Fruit fly (Drosophila melanogaster): Measurements from ENCODE around the gene Kap-alpha3.

Kap-alpha3 gene

dm6 chr3R:9581089-9581520, 3.6 kb upstream of the Kap-alpha3 start, which contains the start of gene CG8301 (continued):
- TF ChIP-seq chm (GFP tag; IDR thresholded peaks at IDR 0.05) (peak; percentile 52; the same call in 1 of the 2 replicates), CG10654 (GFP tag; optimal IDR thresholded peaks at IDR 0.05) (no peak), sqz (GFP tag; optimal IDR thresholded peaks at IDR 0.05) (no peak), Nf-YC (tag; optimal IDR thresholded peaks at IDR 0.05) (peak; percentile 24), CG11398 (GFP tag; optimal IDR thresholded peaks at IDR 0.05) (no peak), dysf (GFP tag; IDR thresholded peaks at IDR 0.05) (peak; percentile 16; the same call in 1 of the 3 replicates), Blimp-1 (GFP tag; optimal IDR thresholded peaks at IDR 0.05) (peak; percentile 7), ranshi (GFP tag; IDR thresholded peaks at IDR 0.05) (no peak), CG32767 (GFP tag; IDR thresholded peaks at IDR 0.05) (0 out of 2 replicates have a peak, but pooled peaks have one; percentile 23), Oli (tag; optimal IDR thresholded peaks at IDR 0.05) (peak; percentile 24), CG32532 (GFP tag; IDR thresholded peaks at IDR 0.05) (peak; percentile 60; the same call in 1 of the 2 replicates), Fer1 (GFP tag; optimal IDR thresholded peaks at IDR 0.05) (peak; percentile 72), Rfx (GFP tag; IDR thresholded peaks at IDR 0.05) (peak; percentile 35; the same call in 1 of the 2 replicates), pho (GFP tag; optimal IDR thresholded peaks at IDR 0.05) (peak; percentile 10), MBD-R2 (GFP tag; IDR thresholded peaks at IDR 0.05) (0 out of 2 replicates have a peak, but pooled peaks have one; percentile 31), CG18599 (GFP tag; optimal IDR thresholded peaks at IDR 0.05) (peak; percentile 41), CG7556 (GFP tag; optimal IDR thresholded peaks at IDR 0.05) (peak; percentile 34), row (GFP tag; IDR thresholded peaks at IDR 0.05) (peak; percentile 68), Myb (GFP tag; optimal IDR thresholded peaks at IDR 0.05) (peak; percentile 3), CG14441 (GFP tag; IDR thresholded peaks at IDR 0.05) (no peak), ci (GFP tag; IDR thresholded peaks at IDR 0.05) (0 out of 3 replicates have a peak, but pooled peaks have one; percentile 37), emc (GFP tag; optimal IDR thresholded peaks at IDR 0.05) (no peak), unpg (GFP tag; optimal IDR thresholded peaks at IDR 0.05) (peak; percentile 51), gsb-n (tag; optimal IDR thresholded peaks at IDR 0.05) (no peak), CG2712 (tag; optimal IDR thresholded peaks at IDR 0.05) (peak; percentile 43), hkb (optimal IDR thresholded peaks at IDR 0.05) (no peak), hkb (GFP tag; IDR thresholded peaks at IDR 0.05) (peak; percentile 70), ttk (GFP tag; IDR thresholded peaks at IDR 0.05) (0 out of 2 replicates have a peak, but pooled peaks have one; percentile 9), otp (GFP tag; IDR thresholded peaks at IDR 0.05) (no peak), MESR4 (GFP tag; optimal IDR thresholded peaks at IDR 0.05) (peak; percentile 4), CG30403 (GFP tag; optimal IDR thresholded peaks at IDR 0.05) (peak; percentile 39), CG8924 (tag; optimal IDR thresholded peaks at IDR 0.05) (peak; percentile 31), onecut (GFP tag; IDR thresholded peaks at IDR 0.05) (peak; percentile 18; the same call in 1 of the 2 replicates), PHDP (tag; optimal IDR thresholded peaks at IDR 0.05) (peak; percentile 52), sr (GFP tag; IDR thresholded peaks at IDR 0.05) (peak; percentile 86), Deaf1 (tag; optimal IDR thresholded peaks at IDR 0.05) (peak; percentile 77), Meics (GFP tag; optimal IDR thresholded peaks at IDR 0.05) (peak; percentile 20), Fer3 (tag; optimal IDR thresholded peaks at IDR 0.05) (peak; percentile 30)

DNA sequence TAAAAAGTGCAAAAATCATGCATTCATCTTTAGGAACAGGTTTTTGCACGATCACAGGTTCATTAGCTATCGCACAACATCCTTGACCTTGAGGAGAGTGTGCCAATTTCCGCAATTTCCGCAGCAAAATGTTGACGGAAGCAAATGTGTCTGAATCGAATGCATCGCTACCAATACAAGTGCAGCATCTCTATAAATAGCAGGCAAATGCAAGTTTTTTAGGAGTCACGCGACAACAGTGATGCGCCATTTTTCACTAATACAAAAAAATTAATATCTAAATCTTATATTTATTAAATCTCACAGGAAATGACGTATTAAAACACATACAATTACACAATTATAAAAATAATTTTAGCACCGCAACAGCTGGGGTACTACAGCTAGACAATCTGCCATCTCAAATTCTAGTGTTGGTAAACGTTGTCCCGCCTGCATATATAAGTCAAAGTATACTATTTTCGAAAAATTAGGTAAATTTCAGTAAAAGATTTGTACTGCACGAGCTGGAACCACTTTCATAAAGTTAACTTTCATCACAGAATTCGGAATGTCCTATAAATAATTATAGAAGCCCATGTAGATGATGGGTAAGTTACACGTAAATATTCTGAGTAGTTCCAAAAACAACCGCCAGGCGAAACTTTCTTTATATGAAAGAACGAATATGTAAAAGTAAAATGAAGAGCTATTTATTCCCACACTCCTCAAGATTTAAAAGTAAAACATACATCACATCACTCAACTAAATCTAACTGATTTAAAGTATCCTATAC, 3.5 kb downstream of the Kap-alpha3 start, which contains the start of gene CG9399:
Gene CG9399 (minus strand): TSS at position 400 of the 776 bp plus-strand sequence.
- TF ChIP-seq Gsc (GFP tag; IDR thresholded peaks at IDR 0.05) (peak; percentile 93), CG6791 (GFP tag; IDR thresholded peaks at IDR 0.05; ENCODE audit: partially characterized antibody) (peak; percentile 42; the same call in 1 of the 3 replicates), CG11504 (tag; optimal IDR thresholded peaks at IDR 0.05) (peak; percentile 96), CG2678 (tag; optimal IDR thresholded peaks at IDR 0.05) (peak; percentile 96), ab (GFP tag; optimal IDR thresholded peaks at IDR 0.05) (peak; percentile 92), CG15073 (GFP tag; optimal IDR thresholded peaks at IDR 0.05) (peak; percentile 87), kay (GFP tag; optimal IDR thresholded peaks at IDR 0.05) (peak; percentile 94), sd (tag; optimal IDR thresholded peaks at IDR 0.05) (peak; percentile 84), CG17328 (GFP tag; IDR thresholded peaks at IDR 0.05) (peak; percentile 98), CG15514 (GFP tag; optimal IDR thresholded peaks at IDR 0.05) (peak; percentile 90), ewg (GFP tag; optimal IDR thresholded peaks at IDR 0.05) (peak; percentile 95), CG10366 (GFP tag; IDR thresholded peaks at IDR 0.05) (peak; percentile 99), Dref (GFP tag; IDR thresholded peaks at IDR 0.05) (peak; percentile 43; the same call in 1 of the 2 replicates)

Measured in whole organism, embryonic.